Fruit fly (Drosophila melanogaster): ENCODE measurements around the gene glec.

DNA sequence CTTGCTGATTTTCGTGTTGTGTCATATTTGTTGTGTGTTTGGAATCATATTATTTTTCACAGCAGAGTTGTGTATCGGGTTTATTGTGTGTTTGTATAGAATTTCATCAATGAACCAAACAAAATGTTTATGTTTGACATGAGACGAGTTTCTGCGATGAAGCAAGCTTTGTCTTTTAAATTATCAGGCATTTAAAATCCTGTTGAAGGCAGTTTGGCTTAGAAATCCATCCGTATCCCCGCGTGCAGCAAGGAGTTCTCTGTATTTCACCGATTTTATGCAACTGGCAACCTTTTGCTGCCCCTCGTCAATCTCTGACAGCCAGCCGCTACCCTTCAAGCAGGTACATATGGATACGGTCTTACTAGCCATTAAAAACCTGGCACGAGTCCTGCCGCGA is 11.8 kb upstream of the glec start, which contains the start of the genes CG6569 and Cby:
- TF ChIP-seq CG8478 (optimal IDR thresholded peaks at IDR 0.05) (no peak), CTCF (optimal IDR thresholded peaks at IDR 0.05) (no peak)
